Fruit fly (Drosophila melanogaster): Measurements from ENCODE around the gene Hexo1.

Gene Hexo1

dm6 chr3L:4269920-4270319 is 18.5 kb upstream of the Hexo1 start (continued):
- TF ChIP-seq CG16779 (tag; optimal IDR thresholded peaks at IDR 0.05) (peak; percentile 64), CG11902 (GFP tag; optimal IDR thresholded peaks at IDR 0.05) (peak; percentile 38), Gug (GFP tag; IDR thresholded peaks at IDR 0.05) (peak; percentile 45), Eip75B (GFP tag; optimal IDR thresholded peaks at IDR 0.05) (peak; percentile 46), lz (GFP tag; optimal IDR thresholded peaks at IDR 0.05) (peak; percentile 48), Sox14 (GFP tag; optimal IDR thresholded peaks at IDR 0.05) (peak; percentile 30), CG10631 (GFP tag; optimal IDR thresholded peaks at IDR 0.05) (peak; percentile 71), dac (GFP tag; optimal IDR thresholded peaks at IDR 0.05) (peak; percentile 13), eg (GFP tag; IDR thresholded peaks at IDR 0.05) (peak; percentile 76), svp (GFP tag) (no peak), CG8119 (GFP tag; IDR thresholded peaks at IDR 0.05) (peak; percentile 89)

dm6 chr3L:4270949-4271827 is 17.3 kb upstream of the Hexo1 start:
- TF ChIP-seq CG10669 (GFP tag; optimal IDR thresholded peaks at IDR 0.05) = no peak
- TF ChIP-seq CG4318 (GFP tag; optimal IDR thresholded peaks at IDR 0.05) = no peak
- no peak for TF ChIP-seq acj6 (GFP tag; optimal IDR thresholded peaks at IDR 0.05)
- TF ChIP-seq Smox (GFP tag; optimal IDR thresholded peaks at IDR 0.05) = no peak
- no peak for TF ChIP-seq svp (GFP tag)
- no peak for TF ChIP-seq Sox15 (GFP tag; optimal IDR thresholded peaks at IDR 0.05)
- no peak for TF ChIP-seq OdsH (GFP tag; optimal IDR thresholded peaks at IDR 0.05)
- 0 out of 3 replicates have a peak, but pooled peaks have one; percentile 21 for TF ChIP-seq CG6163 (GFP tag; IDR thresholded peaks at IDR 0.05)
- no peak for TF ChIP-seq dac (GFP tag; optimal IDR thresholded peaks at IDR 0.05)
- peak; percentile 0 for TF ChIP-seq Sox102F (GFP tag; optimal IDR thresholded peaks at IDR 0.05)
- peak; percentile 46 for TF ChIP-seq CG3919 (GFP tag; optimal IDR thresholded peaks at IDR 0.05)
- TF ChIP-seq eg (GFP tag; IDR thresholded peaks at IDR 0.05) = 0 out of 3 replicates have a peak, but pooled peaks have one; percentile 28
- TF ChIP-seq CG31627 (GFP tag; optimal IDR thresholded peaks at IDR 0.05) = no peak
- TF ChIP-seq CG8632 (GFP tag; optimal IDR thresholded peaks at IDR 0.05) = no peak
- no peak for TF ChIP-seq Lpt (GFP tag; optimal IDR thresholded peaks at IDR 0.05)
- TF ChIP-seq CG11294 (GFP tag; IDR thresholded peaks at IDR 0.05) = no peak
- TF ChIP-seq Hr39 (GFP tag; optimal IDR thresholded peaks at IDR 0.05) = no peak
- TF ChIP-seq CG34406 (GFP tag; optimal IDR thresholded peaks at IDR 0.05) = no peak
- no peak for TF ChIP-seq Met (GFP tag; optimal IDR thresholded peaks at IDR 0.05)
- no peak for TF ChIP-seq Eip75B (GFP tag; optimal IDR thresholded peaks at IDR 0.05)
- no peak for TF ChIP-seq Hr38 (GFP tag; optimal IDR thresholded peaks at IDR 0.05)
- TF ChIP-seq CG9139 (GFP tag; optimal IDR thresholded peaks at IDR 0.05) = no peak
- TF ChIP-seq CG15336 (GFP tag; IDR thresholded peaks at IDR 0.05) = peak; percentile 28; the same call in 1 of the 2 replicates
- TF ChIP-seq Ets96B (tag; optimal IDR thresholded peaks at IDR 0.05) = no peak
- TF ChIP-seq Eip93F (GFP tag; optimal IDR thresholded peaks at IDR 0.05) = no peak
- TF ChIP-seq CG3032 (tag; optimal IDR thresholded peaks at IDR 0.05) = peak; percentile 34
- peak in 1 of 2 experiments; percentile 3 for TF ChIP-seq ss (GFP tag; optimal IDR thresholded peaks at IDR 0.05)
- TF ChIP-seq Ets21C (GFP tag; optimal IDR thresholded peaks at IDR 0.05) = no peak
- peak; percentile 73 for TF ChIP-seq Eip78C (GFP tag)
- no peak for TF ChIP-seq fd59A (GFP tag; optimal IDR thresholded peaks at IDR 0.05)
- peak; percentile 37 for TF ChIP-seq CG10631 (GFP tag; optimal IDR thresholded peaks at IDR 0.05)
- no peak for TF ChIP-seq CG7368 (GFP tag; optimal IDR thresholded peaks at IDR 0.05)
- TF ChIP-seq CG11762 (GFP tag; optimal IDR thresholded peaks at IDR 0.05; ENCODE audit: insufficient read depth) = no peak
- TF ChIP-seq fd85E (GFP tag; optimal IDR thresholded peaks at IDR 0.05) = no peak
- TF ChIP-seq cyc (GFP tag; optimal IDR thresholded peaks at IDR 0.05) = no peak
- TF ChIP-seq net (GFP tag; optimal IDR thresholded peaks at IDR 0.05) = no peak
- TF ChIP-seq topi (GFP tag; optimal IDR thresholded peaks at IDR 0.05) = no peak
- TF ChIP-seq vri (GFP tag; optimal IDR thresholded peaks at IDR 0.05) = no peak
- TF ChIP-seq CG16779 (tag; optimal IDR thresholded peaks at IDR 0.05) = no peak
- TF ChIP-seq spab (GFP tag; optimal IDR thresholded peaks at IDR 0.05) = peak; percentile 13
- TF ChIP-seq fkh (GFP tag; optimal IDR thresholded peaks at IDR 0.05) = no peak
- no peak for TF ChIP-seq CG6854 (GFP tag; optimal IDR thresholded peaks at IDR 0.05)
- no peak for TF ChIP-seq Gug (GFP tag; IDR thresholded peaks at IDR 0.05)
- peak; percentile 45; the same call in 2 of the 3 replicates for TF ChIP-seq CG8119 (GFP tag; IDR thresholded peaks at IDR 0.05)
- no peak for TF ChIP-seq pdm3 (GFP tag; optimal IDR thresholded peaks at IDR 0.05)

Measured in whole organism, prepupa.